Worm (Caenorhabditis elegans) whole organism, L1 larva: ENCODE measurements around the gene nas-8.

Experiments used
- C04F5.9 ChIP-seq: sonication (generic microtip); optimal IDR thresholded peaks from 2 replicates; lab custom pipeline; 2016; ENCODE audit warnings: missing genetic modification characterization, missing compliant biosample characterization
- C34B4.2 ChIP-seq: sonication (generic microtip); optimal IDR thresholded peaks from 2 replicates; lab custom pipeline; 2017; ENCODE audit warnings: mild to moderate bottlenecking, missing genetic modification characterization, missing compliant biosample characterization
- alr-1 ChIP-seq: fragments of 200-800 bp; sonication (Bioruptor generic); optimal IDR thresholded peaks from 2 replicates; lab custom pipeline; 2018; ENCODE audit warnings: borderline replicate concordance, mild to moderate bottlenecking, missing genetic modification characterization, missing compliant biosample characterization
- aly-2 ChIP-seq: fragments of 150-350 bp; optimal IDR thresholded peaks from 2 replicates; lab custom pipeline; 2014; ENCODE audit warnings: missing biosample characterization, missing genetic modification characterization
- ama-1 ChIP-seq: fragments of 150-350 bp; optimal IDR thresholded peaks from 2 replicates; lab custom pipeline; 2014
- ceh-8 ChIP-seq: fragments of 200-800 bp; sonication (Bioruptor generic); optimal IDR thresholded peaks from 2 replicates; lab custom pipeline; 2018; ENCODE audit warnings: mild to moderate bottlenecking, missing genetic modification characterization, moderate library complexity, missing compliant biosample characterization
- ceh-82 ChIP-seq, 3 experiments: fragments of 150-350 bp in 1 of 3; sonication (generic microtip) in 2 of 3; optimal IDR thresholded peaks; 2 replicates each; lab custom pipeline; 2014 to 2017; ENCODE audit warnings: missing biosample characterization in 3 of 3, missing genetic modification characterization in 3 of 3
- ceh-88 ChIP-seq: fragments of 200-800 bp; sonication (Bioruptor generic); IDR thresholded peaks from 2 replicates; pipeline ENCODE4 v1.3.6; 2022; ENCODE audit warnings: missing genetic modification characterization, missing compliant biosample characterization
- dsc-1 ChIP-seq: sonication (generic microtip); optimal IDR thresholded peaks from 2 replicates; lab custom pipeline; 2016; ENCODE audit warnings: mild to moderate bottlenecking, missing genetic modification characterization, missing compliant biosample characterization
- efl-1 ChIP-seq, 4 experiments: fragments of 150-350 bp; optimal IDR thresholded peaks in 3 of 4; peaks in 1 of 4; 1 replicate in 1 of 4; 2 replicates in 3 of 4; lab custom pipeline; 2014; ENCODE audit warnings: missing biosample characterization in 2 of 4, missing genetic modification characterization in 2 of 4, missing genetic modification reagents in 2 of 4
- egl-13 ChIP-seq: sonication (generic microtip); optimal IDR thresholded peaks from 2 replicates; lab custom pipeline; 2016; ENCODE audit warnings: missing genotype, missing genetic modification reagents, missing genetic modification characterization, missing compliant biosample characterization
- elt-3 ChIP-seq, 6 experiments: fragments of 150-350 bp in 1 of 6; sonication (generic microtip); optimal IDR thresholded peaks; 2 replicates each; lab custom pipeline; 2017 to 2018; ENCODE audit warnings: missing biosample characterization in 6 of 6, missing genetic modification characterization in 6 of 6, inconsistent platforms in 1 of 6
- fkh-8 ChIP-seq: sonication (generic microtip); optimal IDR thresholded peaks from 2 replicates; lab custom pipeline; 2016; ENCODE audit warnings: mild to moderate bottlenecking, missing genetic modification characterization, missing compliant biosample characterization
- fos-1 ChIP-seq: fragments of 150-350 bp; optimal IDR thresholded peaks from 2 replicates; lab custom pipeline; 2014; ENCODE audit warnings: missing biosample characterization, missing genetic modification characterization
- grh-1 ChIP-seq: fragments of 200-800 bp; sonication (Bioruptor generic); IDR thresholded peaks from 2 replicates; pipeline ENCODE4 v1.3.6; 2022; ENCODE audit warnings: missing genetic modification reagents, missing genetic modification characterization, missing compliant biosample characterization
- hlh-17 ChIP-seq: fragments of 200-800 bp; sonication (Bioruptor generic); optimal IDR thresholded peaks from 2 replicates; lab custom pipeline; 2018; ENCODE audit warnings: missing genetic modification characterization, mild to moderate bottlenecking, missing compliant biosample characterization, moderate library complexity, borderline replicate concordance
- hpl-2 ChIP-seq: fragments of 150-350 bp; optimal IDR thresholded peaks from 2 replicates; lab custom pipeline; 2014; ENCODE audit warnings: missing biosample characterization, missing genetic modification reagents, missing genetic modification characterization
- irx-1 ChIP-seq: sonication (generic microtip); optimal IDR thresholded peaks from 2 replicates; lab custom pipeline; 2016; ENCODE audit warnings: missing genetic modification characterization, missing compliant biosample characterization
- lin-13 ChIP-seq: fragments of 150-350 bp; optimal IDR thresholded peaks from 2 replicates; lab custom pipeline; 2014; ENCODE audit warnings: missing biosample characterization, missing genetic modification reagents, missing genetic modification characterization
- lin-15B ChIP-seq: fragments of 150-350 bp; sonication (generic microtip); optimal IDR thresholded peaks from 3 replicates; lab custom pipeline; 2014; ENCODE audit warnings: missing biosample characterization, missing genetic modification characterization
- lir-3 ChIP-seq: sonication (generic microtip); optimal IDR thresholded peaks from 2 replicates; lab custom pipeline; 2016; ENCODE audit warnings: mild to moderate bottlenecking, missing genetic modification characterization, moderate library complexity, missing compliant biosample characterization; ENCODE audit not compliant: poor library complexity
- lsy-2 ChIP-seq, 2 experiments: fragments of 150-350 bp; optimal IDR thresholded peaks; 2 replicates each; lab custom pipeline; 2014; ENCODE audit warnings: missing biosample characterization in 2 of 2, missing genetic modification characterization in 2 of 2
- mdl-1 ChIP-seq, 2 experiments: fragments of 150-350 bp; optimal IDR thresholded peaks; 2 replicates each; lab custom pipeline; 2014 to 2017; ENCODE audit warnings: missing biosample characterization in 2 of 2, missing genetic modification characterization in 2 of 2, inconsistent platforms in 1 of 2
- mef-2 ChIP-seq: fragments of 150-350 bp; optimal IDR thresholded peaks from 2 replicates; lab custom pipeline; 2014; ENCODE audit warnings: missing biosample characterization, missing genetic modification characterization
- mep-1 ChIP-seq: fragments of 150-350 bp; optimal IDR thresholded peaks from 2 replicates; lab custom pipeline; 2014; ENCODE audit warnings: missing biosample characterization, missing genetic modification characterization
- nhr-11 ChIP-seq: fragments of 150-350 bp; optimal IDR thresholded peaks from 2 replicates; lab custom pipeline; 2014; ENCODE audit warnings: missing biosample characterization, missing genetic modification characterization
- nhr-12 ChIP-seq: sonication (generic microtip); optimal IDR thresholded peaks from 2 replicates; lab custom pipeline; 2017; ENCODE audit warnings: missing biosample characterization, missing genetic modification characterization
- nhr-47 ChIP-seq: sonication (generic microtip); optimal IDR thresholded peaks from 2 replicates; lab custom pipeline; 2016; ENCODE audit warnings: mild to moderate bottlenecking, missing genetic modification characterization, moderate library complexity, missing compliant biosample characterization
- nhr-71 ChIP-seq: sonication (generic microtip); optimal IDR thresholded peaks from 2 replicates; lab custom pipeline; 2016; ENCODE audit warnings: mild to moderate bottlenecking, missing genetic modification characterization, moderate library complexity, missing compliant biosample characterization
- nhr-77 ChIP-seq: fragments of 150-350 bp; optimal IDR thresholded peaks from 2 replicates; lab custom pipeline; 2014; ENCODE audit warnings: missing biosample characterization, missing genetic modification characterization
- nhr-84 ChIP-seq: sonication (generic microtip); optimal IDR thresholded peaks from 2 replicates; lab custom pipeline; 2017; ENCODE audit warnings: missing biosample characterization, missing genetic modification characterization
- nhr-85 ChIP-seq: sonication (generic microtip); peaks from one replicate; lab custom pipeline; 2016; ENCODE audit warnings: missing genetic modification characterization, inconsistent platforms, missing compliant biosample characterization
- nhr-90 ChIP-seq: sonication (generic microtip); optimal IDR thresholded peaks from 2 replicates; lab custom pipeline; 2016; ENCODE audit warnings: mild to moderate bottlenecking, missing genetic modification characterization, missing compliant biosample characterization; ENCODE audit not compliant: poor library complexity
- pag-3 ChIP-seq: sonication (generic microtip); optimal IDR thresholded peaks from 2 replicates; lab custom pipeline; 2017; ENCODE audit warnings: missing genetic modification characterization, mild to moderate bottlenecking, missing compliant biosample characterization, antibody characterized with exemption, borderline replicate concordance; ENCODE audit not compliant: insufficient read depth
- rnt-1 ChIP-seq: sonication (generic microtip); optimal IDR thresholded peaks from 2 replicates; lab custom pipeline; 2016; ENCODE audit warnings: mild to moderate bottlenecking, missing genetic modification characterization, moderate library complexity, missing compliant biosample characterization
- skn-1 ChIP-seq: fragments of 150-350 bp; optimal IDR thresholded peaks from 2 replicates; lab custom pipeline; 2014; ENCODE audit warnings: missing biosample characterization, missing genetic modification characterization
- sup-37 ChIP-seq: fragments of 200-800 bp; sonication (Bioruptor generic); optimal IDR thresholded peaks from 2 replicates; lab custom pipeline; 2018; ENCODE audit warnings: mild to moderate bottlenecking, missing genetic modification characterization, missing compliant biosample characterization
- tbx-2 ChIP-seq: sonication (generic microtip); optimal IDR thresholded peaks from 2 replicates; lab custom pipeline; 2016; ENCODE audit warnings: missing genetic modification characterization, missing compliant biosample characterization
- tlp-1 ChIP-seq: fragments of 150-350 bp; optimal IDR thresholded peaks from 2 replicates; lab custom pipeline; 2014; ENCODE audit warnings: missing biosample characterization, missing genetic modification characterization
- unc-86 ChIP-seq: sonication (generic microtip); optimal IDR thresholded peaks from 2 replicates; lab custom pipeline; 2016; ENCODE audit warnings: missing genetic modification characterization, missing compliant biosample characterization
- unc-98 ChIP-seq: fragments of 200-800 bp; sonication (Bioruptor generic); IDR thresholded peaks from 2 replicates; pipeline ENCODE4 v1.3.6; 2022; ENCODE audit warnings: missing genetic modification characterization, missing compliant biosample characterization
- vab-15 ChIP-seq: sonication (generic microtip); optimal IDR thresholded peaks from 2 replicates; lab custom pipeline; 2017; ENCODE audit warnings: missing genotype, mild to moderate bottlenecking, missing genetic modification characterization, missing compliant biosample characterization
- xbp-1 ChIP-seq: sonication (generic microtip); optimal IDR thresholded peaks from 2 replicates; lab custom pipeline; 2016; ENCODE audit warnings: missing genetic modification characterization, missing compliant biosample characterization
- zip-4 ChIP-seq: fragments of 200-800 bp; sonication (Bioruptor generic); optimal IDR thresholded peaks from 2 replicates; lab custom pipeline; 2018; ENCODE audit warnings: mild to moderate bottlenecking, missing genetic modification characterization, moderate library complexity, missing compliant biosample characterization
- ztf-11 ChIP-seq, 2 experiments: sonication (generic microtip); optimal IDR thresholded peaks; 2 replicates each; lab custom pipeline; 2016 to 2017; ENCODE audit warnings: missing genetic modification characterization in 2 of 2, missing biosample characterization in 1 of 2, missing compliant biosample characterization in 1 of 2

nas-8 gene

ce11 chrIV:7075063-7075462 is 39.6 kb upstream of the nas-8 start, which contains the start of gene srg-50:
Gene srg-50 (minus strand): TSS chrIV:7075163.
- TF ChIP-seq nhr-71: no peak
- TF ChIP-seq lir-3 (tag; lab: Kevin White, UChicago): no peak
- TF ChIP-seq dsc-1: no peak
- TF ChIP-seq ztf-11 (tag; optimal IDR thresholded peaks at IDR 0.05; lab: Kevin White, UChicago): no peak
- TF ChIP-seq pag-3: no peak
- no peak for TF ChIP-seq skn-1 (tag; lab: Kevin White, UChicago)
- no peak for TF ChIP-seq tlp-1 (tag; lab: Kevin White, UChicago)
- no peak for TF ChIP-seq C34B4.2 (tag; lab: Kevin White, UChicago)
- no peak for TF ChIP-seq mep-1 (tag; lab: Kevin White, UChicago)
- TF ChIP-seq nhr-12 (tag; lab: Kevin White, UChicago): no peak
- no peak for TF ChIP-seq zip-4 (GFP tag; lab: Kevin White, UChicago)
- no peak for TF ChIP-seq ama-1 (lab: Kevin White, UChicago)
- TF ChIP-seq xbp-1 (tag; lab: Kevin White, UChicago): no peak
- no peak for TF ChIP-seq nhr-77
- no peak for TF ChIP-seq ceh-8 (GFP tag; lab: Kevin White, UChicago)
- no peak for TF ChIP-seq nhr-11 (tag; lab: Kevin White, UChicago)
- TF ChIP-seq nhr-85: no peak
- TF ChIP-seq, all 84 proteins: peak for 0

- TF ChIP-seq ceh-82 (tag; optimal IDR thresholded peaks at IDR 0.05; lab: Kevin White, UChicago) (no peak), grh-1 (no peak), elt-3 (tag; optimal IDR thresholded peaks at IDR 0.05; lab: Kevin White, UChicago) (no peak), efl-1 (optimal IDR thresholded peaks at IDR 0.05; lab: Kevin White, UChicago) (no peak), efl-1 (GFP tag; optimal IDR thresholded peaks at IDR 0.05 in 1 of 2; lab: Kevin White, UChicago) (no peak), fkh-8 (no peak), lsy-2 (tag; optimal IDR thresholded peaks at IDR 0.05; lab: Kevin White, UChicago) (no peak), unc-86 (tag; lab: Kevin White, UChicago) (no peak)
Observed at ce11 chrIV:7081214-7081613, 33.5 kb upstream of the nas-8 start, which contains the start of gene Y43B11AR.1. Gene Y43B11AR.1 (plus strand): TSS chrIV:7081514.

ce11 chrIV:7083382-7083784 is 31.3 kb upstream of the nas-8 start, which contains the start of gene Y43B11AR.3:
Gene Y43B11AR.3 (minus strand): TSS chrIV:7083716.
- TF ChIP-seq sup-37 (GFP tag; lab: Kevin White, UChicago) (no peak), ama-1 (lab: Kevin White, UChicago) (peak; percentile 49), lin-15B (tag; lab: Kevin White, UChicago) (no peak), nhr-47 (peak; percentile 8), efl-1 (optimal IDR thresholded peaks at IDR 0.05; lab: Kevin White, UChicago) (peak; percentile 9 to 12), efl-1 (GFP tag; optimal IDR thresholded peaks at IDR 0.05 in 1 of 2; lab: Kevin White, UChicago) (peak in 1 of 2 experiments; percentile 22), nhr-71 (peak; percentile 46), nhr-90 (tag; lab: Kevin White, UChicago) (peak; percentile 34), fos-1 (peak; percentile 44), C04F5.9 (tag; lab: Kevin White, UChicago) (no peak), nhr-84 (tag; lab: Kevin White, UChicago) (no peak), nhr-85 (peak; percentile 56), aly-2 (tag; lab: Kevin White, UChicago) (peak; percentile 78), lsy-2 (tag; optimal IDR thresholded peaks at IDR 0.05; lab: Kevin White, UChicago) (peak in 1 of 2 experiments; percentile 14), tbx-2 (tag; lab: Kevin White, UChicago) (no peak), rnt-1 (tag; lab: Kevin White, UChicago) (peak; percentile 30), nhr-11 (tag; lab: Kevin White, UChicago) (no peak), alr-1 (tag; lab: Kevin White, UChicago) (no peak)

DNA sequence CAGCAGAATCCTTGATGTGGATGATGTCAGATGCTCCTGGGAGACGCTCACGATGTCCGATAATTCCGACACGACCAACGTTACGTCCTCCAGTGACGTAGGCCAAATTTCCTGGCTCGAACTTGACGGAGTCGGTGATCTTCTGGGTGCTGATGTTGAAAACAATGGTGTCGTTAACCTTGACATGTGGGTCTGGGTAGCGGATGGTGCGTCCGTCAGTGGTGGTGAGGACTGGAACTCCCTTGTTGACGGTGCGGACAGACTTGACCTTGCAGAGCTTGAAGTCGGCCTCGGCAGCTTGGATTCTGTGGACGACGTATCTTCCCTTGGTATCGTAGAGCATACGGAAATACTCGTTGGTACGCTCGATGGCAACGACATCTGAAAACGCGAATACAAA is 30.7 kb upstream of the nas-8 start:
- TF ChIP-seq hlh-17 (GFP tag; lab: Kevin White, UChicago) (no peak), vab-15 (no peak), egl-13 (tag; lab: Kevin White, UChicago) (no peak), mef-2 (tag; lab: Kevin White, UChicago) (no peak), zip-4 (GFP tag; lab: Kevin White, UChicago) (no peak), efl-1 (optimal IDR thresholded peaks at IDR 0.05; lab: Kevin White, UChicago) (no peak), efl-1 (GFP tag; optimal IDR thresholded peaks at IDR 0.05 in 1 of 2; lab: Kevin White, UChicago) (no peak), hpl-2 (no peak), ama-1 (lab: Kevin White, UChicago) (no peak), lin-13 (no peak), unc-98 (GFP tag; lab: Robert Waterston, UW) (no peak), irx-1 (tag; lab: Kevin White, UChicago) (no peak), mdl-1 (tag; optimal IDR thresholded peaks at IDR 0.05; lab: Kevin White, UChicago) (no peak), tlp-1 (tag; lab: Kevin White, UChicago) (no peak), ceh-88 (GFP tag; lab: Robert Waterston, UW) (no peak)
